Worm (Caenorhabditis elegans) whole organism, young adult: Measurements from ENCODE around the gene pax-3.

Source experiments
- B0019.2 ChIP-seq: fragments of 200-800 bp; sonication (Bioruptor generic); conservative IDR thresholded peaks from 2 replicates; pipeline ENCODE4 v1.3.6; 2022; ENCODE audit warnings: missing genetic modification reagents, missing genetic modification characterization, missing compliant biosample characterization
- F39B2.1 ChIP-seq: fragments of 200-800 bp; sonication (Bioruptor generic); IDR thresholded peaks from 2 replicates; pipeline ENCODE4 v1.3.6; 2022; ENCODE audit warnings: missing genetic modification reagents, missing genetic modification characterization, missing compliant biosample characterization
- attf-5 ChIP-seq: fragments of 200-800 bp; sonication (Bioruptor generic); optimal IDR thresholded peaks from 2 replicates; lab custom pipeline; 2018; ENCODE audit warnings: mild to moderate bottlenecking, missing genetic modification characterization, missing compliant biosample characterization
- egrh-3 ChIP-seq: fragments of 200-800 bp; sonication (Bioruptor generic); IDR thresholded peaks from 2 replicates; pipeline ENCODE4 v1.3.6; 2022; ENCODE audit warnings: missing genetic modification reagents, missing genetic modification characterization, missing compliant biosample characterization
- ets-4 ChIP-seq: fragments of 200-800 bp; sonication (Bioruptor generic); optimal IDR thresholded peaks from 2 replicates; lab custom pipeline; 2018; ENCODE audit warnings: mild to moderate bottlenecking, missing genetic modification characterization, missing compliant biosample characterization
- fkh-3 ChIP-seq: sonication (generic microtip); optimal IDR thresholded peaks from 2 replicates; lab custom pipeline; 2016; ENCODE audit warnings: mild to moderate bottlenecking, missing genetic modification characterization, missing compliant biosample characterization
- hmg-1.2 ChIP-seq: fragments of 200-800 bp; sonication (Bioruptor generic); IDR thresholded peaks from 2 replicates; pipeline ENCODE4 v1.3.6; 2022; ENCODE audit warnings: missing genetic modification reagents, missing genetic modification characterization, missing compliant biosample characterization
- lin-35 ChIP-seq, 3 experiments: fragments of 150-350 bp in 2 of 3; sonication (generic microtip) in 1 of 3; optimal IDR thresholded peaks; 2 replicates each; lab custom pipeline; 2014 to 2018; ENCODE audit warnings: missing biosample characterization in 3 of 3, missing genetic modification characterization in 3 of 3, missing genetic modification reagents in 3 of 3
- mel-28 ChIP-seq: sonication (generic microtip); optimal IDR thresholded peaks from 2 replicates; lab custom pipeline; 2016; ENCODE audit warnings: borderline replicate concordance, mild to moderate bottlenecking, missing genetic modification characterization, missing compliant biosample characterization
- sdz-38 ChIP-seq: sonication (generic microtip); optimal IDR thresholded peaks from 2 replicates; lab custom pipeline; 2016; ENCODE audit warnings: missing genotype, missing genetic modification characterization, missing compliant biosample characterization
- unc-62 ChIP-seq: fragments of 150-350 bp; optimal IDR thresholded peaks from 2 replicates; lab custom pipeline; 2014; ENCODE audit warnings: missing biosample characterization, missing genetic modification reagents, missing genetic modification characterization
- ztf-18 ChIP-seq: sonication (generic microtip); optimal IDR thresholded peaks from 2 replicates; lab custom pipeline; 2016; ENCODE audit warnings: missing genotype, mild to moderate bottlenecking, missing genetic modification characterization, missing compliant biosample characterization

DNA sequence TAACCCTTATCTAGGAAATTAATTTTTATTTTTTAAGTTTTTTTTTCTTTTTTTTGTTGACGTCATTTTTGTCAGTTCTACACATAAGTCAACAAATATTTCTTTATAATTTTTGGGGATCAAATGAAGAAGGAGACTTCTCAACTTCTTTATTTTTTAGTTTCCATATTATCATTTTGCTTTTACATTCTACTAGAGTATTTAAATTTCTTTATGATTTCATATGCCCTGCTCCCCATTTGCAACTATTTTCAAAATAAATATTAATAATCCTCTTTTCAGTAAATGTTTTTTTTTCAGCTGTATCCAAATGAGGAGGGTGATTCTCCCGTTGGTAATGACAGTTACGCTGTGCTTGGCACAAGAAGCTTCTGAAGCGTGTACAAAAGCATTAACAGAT lies 9.0 kb upstream of the pax-3 start, which contains the start of gene phg-1:
- TF ChIP-seq sdz-38 (no peak), unc-62 (no peak), attf-5 (GFP tag; lab: Kevin White, UChicago) (no peak), ztf-18 (tag; lab: Kevin White, UChicago) (no peak), F39B2.1 (GFP tag; lab: Robert Waterston, UW) (no peak), B0019.2 (no peak), hmg-1.2 (GFP tag; lab: Robert Waterston, UW) (no peak), ets-4 (GFP tag; lab: Kevin White, UChicago) (no peak), mel-28 (no peak), lin-35 (GFP tag; optimal IDR thresholded peaks at IDR 0.05; lab: Kevin White, UChicago) (no peak), fkh-3 (no peak), egrh-3 (GFP tag; lab: Robert Waterston, UW) (no peak)
